Worm (Caenorhabditis elegans): ENCODE measurements around the gene rsa-2.

Gene rsa-2

DNA sequence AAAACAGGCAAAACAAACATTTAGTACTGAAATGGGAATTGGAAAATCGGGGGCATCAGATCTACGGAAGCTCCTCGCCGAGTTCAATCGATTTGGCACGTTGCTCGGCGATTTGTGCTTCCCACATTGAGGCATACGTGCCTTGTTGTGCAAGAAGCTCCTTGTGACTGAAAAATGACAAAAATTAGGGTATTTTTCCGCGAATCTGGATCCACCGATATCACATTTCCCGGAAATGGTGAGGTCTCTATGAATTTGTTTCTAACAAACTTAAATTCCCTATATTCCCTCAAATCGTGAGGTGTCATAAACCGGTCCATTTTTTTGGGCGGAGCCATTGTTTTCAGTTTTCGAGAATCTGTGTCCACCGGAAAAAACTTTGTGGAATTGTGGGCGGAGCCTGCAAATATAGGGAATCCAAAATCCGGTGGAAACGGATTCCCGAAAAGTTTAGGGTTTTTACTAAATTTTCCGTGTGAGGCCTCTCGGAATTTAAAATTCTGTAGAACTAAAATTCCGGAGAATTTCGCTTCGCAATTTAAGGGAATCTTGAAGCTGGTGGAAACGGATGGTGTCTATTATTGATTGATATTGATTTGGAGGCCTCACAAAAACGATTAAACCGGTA is 28.5 kb downstream of the rsa-2 start (continued):
- peak; percentile 37 for TF ChIP-seq ceh-18 (tag; optimal IDR thresholded peaks at IDR 0.05)
- no peak for TF ChIP-seq nhr-232 (tag; optimal IDR thresholded peaks at IDR 0.05)
- peak; percentile 9 for TF ChIP-seq Y22D7AL.16 (tag; optimal IDR thresholded peaks at IDR 0.05)
- TF ChIP-seq nhr-11 (tag; optimal IDR thresholded peaks at IDR 0.05): no peak
- peak; percentile 36 for TF ChIP-seq syd-9 (tag; optimal IDR thresholded peaks at IDR 0.05)
- no peak for TF ChIP-seq ama-1 (optimal IDR thresholded peaks at IDR 0.05)
- TF ChIP-seq ceh-48 (tag; optimal IDR thresholded peaks at IDR 0.05): no peak
- TF ChIP-seq ceh-19 (GFP tag; optimal IDR thresholded peaks at IDR 0.05): peak; percentile 24
- TF ChIP-seq T23F11.4 (GFP tag; optimal IDR thresholded peaks at IDR 0.05): peak; percentile 64
- no peak for TF ChIP-seq pat-9 (tag; optimal IDR thresholded peaks at IDR 0.05)
- peak; percentile 80 for TF ChIP-seq ref-2 (tag; optimal IDR thresholded peaks at IDR 0.05)
- peak; percentile 42 for TF ChIP-seq che-1 (tag; optimal IDR thresholded peaks at IDR 0.05)
- no peak for TF ChIP-seq eyg-1 (tag; optimal IDR thresholded peaks at IDR 0.05)
- peak; percentile 91 for TF ChIP-seq ahr-1 (tag; optimal IDR thresholded peaks at IDR 0.05)
- peak; percentile 62 for TF ChIP-seq ttx-3 (tag; optimal IDR thresholded peaks at IDR 0.05)
- TF ChIP-seq tbx-7 (tag; optimal IDR thresholded peaks at IDR 0.05): peak; percentile 98
- no peak for TF ChIP-seq sox-2 (GFP tag; IDR thresholded peaks at IDR 0.05)
- no peak for TF ChIP-seq pros-1 (tag; optimal IDR thresholded peaks at IDR 0.05)
- no peak for TF ChIP-seq ceh-30 (tag; optimal IDR thresholded peaks at IDR 0.05)
- TF ChIP-seq ceh-31 (tag; optimal IDR thresholded peaks at IDR 0.05): peak; percentile 99
- TF ChIP-seq gmeb-2 (tag; optimal IDR thresholded peaks at IDR 0.05): peak; percentile 39
- peak; percentile 50 for TF ChIP-seq sdc-2 (tag; optimal IDR thresholded peaks at IDR 0.05)
- peak; percentile 91 for TF ChIP-seq lim-6 (tag; optimal IDR thresholded peaks at IDR 0.05)
- TF ChIP-seq npax-4 (tag; optimal IDR thresholded peaks at IDR 0.05): no peak
- TF ChIP-seq C38D4.7 (GFP tag; optimal IDR thresholded peaks at IDR 0.05): peak; percentile 36
- TF ChIP-seq hlh-30 (tag; optimal IDR thresholded peaks at IDR 0.05; ENCODE audit: insufficient read depth): no peak
- peak; percentile 94 for TF ChIP-seq ceh-14 (tag; optimal IDR thresholded peaks at IDR 0.05)

- no peak for TF ChIP-seq ref-2 (tag; optimal IDR thresholded peaks at IDR 0.05)
- TF ChIP-seq elt-2 (tag; optimal IDR thresholded peaks at IDR 0.05): peak; percentile 77
- TF ChIP-seq fax-1 (tag; optimal IDR thresholded peaks at IDR 0.05): peak; percentile 84
- TF ChIP-seq ceh-18 (tag; optimal IDR thresholded peaks at IDR 0.05): no peak
- TF ChIP-seq tbx-7 (tag; optimal IDR thresholded peaks at IDR 0.05): peak; percentile 91
- TF ChIP-seq ceh-19 (GFP tag; optimal IDR thresholded peaks at IDR 0.05): no peak
- peak; percentile 97 for TF ChIP-seq ceh-31 (tag; optimal IDR thresholded peaks at IDR 0.05)
- peak; percentile 77 for TF ChIP-seq hlh-8 (tag; optimal IDR thresholded peaks at IDR 0.05)
- peak; percentile 87 for TF ChIP-seq ceh-2 (tag; optimal IDR thresholded peaks at IDR 0.05)
- TF ChIP-seq hlh-13 (GFP tag; optimal IDR thresholded peaks at IDR 0.05): no peak
- peak; percentile 75 for TF ChIP-seq F13H6.1 (tag; optimal IDR thresholded peaks at IDR 0.05)
- no peak for TF ChIP-seq unc-42 (tag; optimal IDR thresholded peaks at IDR 0.05)
- TF ChIP-seq npax-4 (tag; optimal IDR thresholded peaks at IDR 0.05): peak; percentile 4
- TF ChIP-seq ceh-24 (tag; optimal IDR thresholded peaks at IDR 0.05): no peak
- TF ChIP-seq rnt-1 (tag; optimal IDR thresholded peaks at IDR 0.05): peak; percentile 77
- no peak for TF ChIP-seq pqm-1 (tag; optimal IDR thresholded peaks at IDR 0.05)
- no peak for TF ChIP-seq K09A11.1 (tag; optimal IDR thresholded peaks at IDR 0.05; ENCODE audit: insufficient read depth)
- peak; percentile 62 for TF ChIP-seq ceh-14 (tag; optimal IDR thresholded peaks at IDR 0.05)
- TF ChIP-seq C38D4.7 (GFP tag; optimal IDR thresholded peaks at IDR 0.05): no peak
- TF ChIP-seq pat-9 (tag; optimal IDR thresholded peaks at IDR 0.05): no peak
- no peak for TF ChIP-seq nfya-1 (tag; optimal IDR thresholded peaks at IDR 0.05)
- TF ChIP-seq mec-3 (tag; optimal IDR thresholded peaks at IDR 0.05; ENCODE audit: borderline replicate concordance): peak; percentile 71
- TF ChIP-seq C08G9.2 (tag; optimal IDR thresholded peaks at IDR 0.05): peak; percentile 93
- TF ChIP-seq dve-1 (tag; optimal IDR thresholded peaks at IDR 0.05): no peak
- no peak for TF ChIP-seq lin-11 (tag; optimal IDR thresholded peaks at IDR 0.05)
- no peak for TF ChIP-seq T23F11.4 (GFP tag; optimal IDR thresholded peaks at IDR 0.05)
- TF ChIP-seq pha-2 (tag; optimal IDR thresholded peaks at IDR 0.05): no peak
- TF ChIP-seq ceh-45 (GFP tag; IDR thresholded peaks at IDR 0.05): no peak
- TF ChIP-seq Y22D7AL.16 (tag; optimal IDR thresholded peaks at IDR 0.05): no peak
- TF ChIP-seq unc-55 (GFP tag; optimal IDR thresholded peaks at IDR 0.05): no peak
- TF ChIP-seq gmeb-2 (tag; optimal IDR thresholded peaks at IDR 0.05): peak; percentile 33
- peak; percentile 50 for TF ChIP-seq unc-86 (tag; optimal IDR thresholded peaks at IDR 0.05)
- no peak for TF ChIP-seq sox-2 (GFP tag; IDR thresholded peaks at IDR 0.05)
- no peak for TF ChIP-seq hlh-30 (tag; optimal IDR thresholded peaks at IDR 0.05; ENCODE audit: insufficient read depth)
- TF ChIP-seq odd-2 (tag; optimal IDR thresholded peaks at IDR 0.05): no peak
- peak; percentile 87 for TF ChIP-seq zip-5 (tag; optimal IDR thresholded peaks at IDR 0.05)
- no peak for TF ChIP-seq ceh-48 (tag; optimal IDR thresholded peaks at IDR 0.05)
Observed at ce11 chrIII:11093489-11093888, 30.2 kb downstream of the rsa-2 start.

Data from whole organism, late embryonic.